Fruit fly (Drosophila melanogaster) whole organism, embryonic: Measurements from ENCODE around the gene Sulf1.

Source experiments
- Ada2b ChIP-seq: fragments of 200-800 bp; sonication (Bioruptor generic); IDR thresholded peaks from 2 replicates; pipeline ENCODE4 v1.3.6; 2022; ENCODE audit warnings: missing biosample characterization, missing genetic modification characterization
- BtbVII ChIP-seq: fragments of 200-800 bp; sonication (Bioruptor generic); optimal IDR thresholded peaks from 3 replicates; lab custom pipeline; 2017; ENCODE audit warnings: missing biosample characterization, mild to moderate bottlenecking, missing genetic modification characterization
- CG1024 ChIP-seq: fragments of 200-800 bp; sonication (Bioruptor generic); IDR thresholded peaks from 2 replicates; pipeline ENCODE4 v1.3.6; 2022; ENCODE audit warnings: missing biosample characterization, missing genetic modification characterization
- CG11093 ChIP-seq: fragments of 200-800 bp; sonication (Bioruptor generic); IDR thresholded peaks from 3 replicates; pipeline ENCODE4 v1.3.6; 2022; ENCODE audit warnings: missing biosample characterization, missing genetic modification characterization
- CG11247 ChIP-seq: fragments of 200-800 bp; sonication (Bioruptor generic); IDR thresholded peaks from 2 replicates; pipeline ENCODE4 v1.3.6; 2022; ENCODE audit warnings: missing biosample characterization, missing genetic modification characterization
- CG11456 ChIP-seq: fragments of 200-800 bp; sonication (Bioruptor generic); IDR thresholded peaks from 3 replicates; pipeline ENCODE4 v1.3.6; 2022; ENCODE audit warnings: missing biosample characterization, missing genetic modification characterization
- CG12219 ChIP-seq: fragments of 200-800 bp; sonication (Bioruptor generic); optimal IDR thresholded peaks from 3 replicates; lab custom pipeline; 2018; ENCODE audit warnings: missing biosample characterization, mild to moderate bottlenecking, missing genetic modification characterization
- CG12236 ChIP-seq: fragments of 200-800 bp; sonication (Bioruptor generic); optimal IDR thresholded peaks from 2 replicates; lab custom pipeline; 2016; ENCODE audit warnings: missing biosample characterization, missing genetic modification characterization
- CG12942 ChIP-seq: fragments of 200-800 bp; sonication (Bioruptor generic); optimal IDR thresholded peaks from 3 replicates; lab custom pipeline; 2016; ENCODE audit warnings: missing biosample characterization, missing genetic modification characterization
- CG14014 ChIP-seq: fragments of 200-800 bp; sonication (Bioruptor generic); IDR thresholded peaks from 2 replicates; pipeline ENCODE4 v1.3.6; 2022; ENCODE audit warnings: missing biosample characterization, missing genetic modification characterization
- CG14050 ChIP-seq: fragments of 200-800 bp; sonication (Bioruptor generic); IDR thresholded peaks from 3 replicates; pipeline ENCODE4 v1.3.6; 2022; ENCODE audit warnings: missing biosample characterization, missing genetic modification characterization
- CG14965 ChIP-seq: fragments of 200-800 bp; sonication (Bioruptor generic); optimal IDR thresholded peaks from 2 replicates; lab custom pipeline; 2016; ENCODE audit warnings: missing biosample characterization, missing genetic modification characterization, borderline replicate concordance
- CG15011 ChIP-seq: fragments of 200-800 bp; sonication (Bioruptor generic); optimal IDR thresholded peaks from 3 replicates; lab custom pipeline; 2018; ENCODE audit warnings: missing biosample characterization, mild to moderate bottlenecking, missing genetic modification characterization
- CG15514 ChIP-seq: fragments of 200-800 bp; sonication (Bioruptor generic); optimal IDR thresholded peaks from 3 replicates; lab custom pipeline; 2017; ENCODE audit warnings: missing biosample characterization, missing genetic modification characterization, mild to moderate bottlenecking, moderate library complexity, missing genetic modification reagents
- CG16813 ChIP-seq: fragments of 200-800 bp; sonication (Bioruptor generic); IDR thresholded peaks from 3 replicates; pipeline ENCODE4 v1.3.6; 2022; ENCODE audit warnings: missing biosample characterization, missing genetic modification characterization; ENCODE audit not compliant: partially characterized antibody
- CG17568 ChIP-seq: fragments of 200-800 bp; sonication (Bioruptor generic); optimal IDR thresholded peaks from 2 replicates; lab custom pipeline; 2018; ENCODE audit warnings: missing biosample characterization, mild to moderate bottlenecking, missing genetic modification characterization, moderate library complexity
- CG18476 ChIP-seq: fragments of 200-800 bp; sonication (Bioruptor generic); optimal IDR thresholded peaks from 2 replicates; lab custom pipeline; 2016; ENCODE audit warnings: missing biosample characterization, mild to moderate bottlenecking, missing genetic modification characterization
- CG18619 ChIP-seq: fragments of 200-800 bp; sonication (Bioruptor generic); optimal IDR thresholded peaks from 3 replicates; lab custom pipeline; 2017; ENCODE audit warnings: missing biosample characterization, mild to moderate bottlenecking, missing genetic modification characterization
- CG30020 ChIP-seq: fragments of 200-800 bp; optimal IDR thresholded peaks from 2 replicates; lab custom pipeline; 2019; ENCODE audit warnings: missing biosample characterization, mild to moderate bottlenecking, missing genetic modification characterization, moderate library complexity
- CG3065 ChIP-seq: fragments of 200-800 bp; sonication (Bioruptor generic); optimal IDR thresholded peaks from 2 replicates; lab custom pipeline; 2016; ENCODE audit warnings: missing biosample characterization, missing genetic modification characterization
- CG34224 ChIP-seq: fragments of 200-800 bp; sonication (Bioruptor generic); IDR thresholded peaks from 3 replicates; pipeline ENCODE4 v1.3.6; 2022; ENCODE audit warnings: missing biosample characterization, missing genetic modification characterization; ENCODE audit not compliant: partially characterized antibody
- CG4328 ChIP-seq: fragments of 200-800 bp; sonication (Bioruptor generic); optimal IDR thresholded peaks from 3 replicates; lab custom pipeline; 2017; ENCODE audit warnings: missing biosample characterization, missing genetic modification reagents, missing genetic modification characterization
- CG4360 ChIP-seq: fragments of 200-800 bp; sonication (Bioruptor generic); IDR thresholded peaks from 2 replicates; pipeline ENCODE4 v1.3.6; 2022; ENCODE audit warnings: missing biosample characterization, missing genetic modification characterization
- CG43689 ChIP-seq: fragments of 200-800 bp; sonication (Bioruptor generic); IDR thresholded peaks from 2 replicates; pipeline ENCODE4 v1.3.6; 2022; ENCODE audit warnings: missing biosample characterization, missing genetic modification characterization
- CG6272 ChIP-seq: fragments of 200-800 bp; sonication (Bioruptor generic); IDR thresholded peaks from 2 replicates; pipeline ENCODE4 v1.3.6; 2022; ENCODE audit warnings: missing biosample characterization, missing genetic modification characterization
- CG6791 ChIP-seq: fragments of 200-800 bp; sonication (Bioruptor generic); IDR thresholded peaks from 3 replicates; pipeline ENCODE4 v1.3.6; 2022; ENCODE audit warnings: missing biosample characterization, missing genetic modification characterization; ENCODE audit not compliant: partially characterized antibody
- CG7745 ChIP-seq: fragments of 200-800 bp; sonication (Bioruptor generic); optimal IDR thresholded peaks from 2 replicates; lab custom pipeline; 2018; ENCODE audit warnings: missing biosample characterization, mild to moderate bottlenecking, missing genetic modification characterization, moderate library complexity
- CG7786 ChIP-seq: fragments of 200-800 bp; sonication (Bioruptor generic); optimal IDR thresholded peaks from 2 replicates; lab custom pipeline; 2016; ENCODE audit warnings: missing biosample characterization, missing genetic modification characterization
- CG8359 ChIP-seq: fragments of 200-800 bp; sonication (Bioruptor generic); optimal IDR thresholded peaks from 2 replicates; lab custom pipeline; 2017; ENCODE audit warnings: missing biosample characterization, mild to moderate bottlenecking, missing genetic modification characterization, borderline replicate concordance
- CG9609 ChIP-seq: fragments of 200-800 bp; sonication (Bioruptor generic); optimal IDR thresholded peaks from 3 replicates; lab custom pipeline; 2016; ENCODE audit warnings: missing biosample characterization, missing genetic modification characterization
- CHES-1-like ChIP-seq: fragments of 200-800 bp; sonication (Bioruptor generic); optimal IDR thresholded peaks from 2 replicates; lab custom pipeline; 2016; ENCODE audit warnings: missing biosample characterization, missing genetic modification characterization
- Dek ChIP-seq: fragments of 200-800 bp; sonication (Bioruptor generic); optimal IDR thresholded peaks from 3 replicates; lab custom pipeline; 2019; ENCODE audit warnings: missing biosample characterization, mild to moderate bottlenecking, missing genetic modification characterization, moderate library complexity
- Dip2 ChIP-seq: fragments of 200-800 bp; sonication (Bioruptor generic); IDR thresholded peaks from 2 replicates; pipeline ENCODE4 v1.3.6; 2022; ENCODE audit warnings: missing biosample characterization, missing genetic modification characterization
- E2f1 ChIP-seq: fragments of 200-800 bp; sonication (Bioruptor generic); IDR thresholded peaks from 2 replicates; pipeline ENCODE4 v1.3.6; 2022; ENCODE audit warnings: missing biosample characterization, missing genetic modification characterization
- Elba2 ChIP-seq: fragments of 200-800 bp; sonication (Bioruptor generic); optimal IDR thresholded peaks from 3 replicates; lab custom pipeline; 2016; ENCODE audit warnings: missing biosample characterization, missing genetic modification characterization
- Spps ChIP-seq: fragments of 200-800 bp; sonication (Bioruptor generic); optimal IDR thresholded peaks from 2 replicates; lab custom pipeline; 2018; ENCODE audit warnings: missing biosample characterization, mild to moderate bottlenecking, missing genetic modification characterization
- TFAM ChIP-seq: fragments of 200-800 bp; sonication (Bioruptor generic); optimal IDR thresholded peaks from 2 replicates; lab custom pipeline; 2017; ENCODE audit warnings: missing biosample characterization, missing genetic modification characterization, inconsistent platforms
- bbx ChIP-seq: fragments of 200-800 bp; sonication (Bioruptor generic); IDR thresholded peaks from 2 replicates; pipeline ENCODE4 v1.3.6; 2022; ENCODE audit warnings: missing biosample characterization, missing genetic modification characterization; ENCODE audit not compliant: partially characterized antibody
- bsh ChIP-seq, 2 experiments: fragments of 200-800 bp; sonication (Bioruptor generic); optimal IDR thresholded peaks; 2 replicates each; lab custom pipeline; 2017 to 2018; ENCODE audit warnings: mild to moderate bottlenecking in 2 of 2, missing biosample characterization in 2 of 2, missing genetic modification characterization in 2 of 2, moderate library complexity in 1 of 2
- chm ChIP-seq: fragments of 200-800 bp; sonication (Bioruptor generic); IDR thresholded peaks from 2 replicates; pipeline ENCODE4 v1.3.6; 2022; ENCODE audit warnings: missing biosample characterization, missing genetic modification characterization
- fru ChIP-seq: fragments of >200 bp; optimal IDR thresholded peaks from 2 replicates; lab custom pipeline; 2017
- gem ChIP-seq: fragments of 200-800 bp; sonication (Bioruptor generic); optimal IDR thresholded peaks from 2 replicates; lab custom pipeline; 2019; ENCODE audit warnings: missing biosample characterization, mild to moderate bottlenecking, missing genetic modification characterization, moderate library complexity
- jumu ChIP-seq: fragments of 200-800 bp; sonication (Bioruptor generic); optimal IDR thresholded peaks from 3 replicates; lab custom pipeline; 2016; ENCODE audit warnings: missing biosample characterization, missing genetic modification characterization
- lola ChIP-seq, 3 experiments: fragments of >200 bp in 2 of 3; fragments of 200-800 bp in 1 of 3; sonication (Bioruptor generic) in 1 of 3; optimal IDR thresholded peaks; 2 replicates each; lab custom pipeline; 2017 to 2019; ENCODE audit warnings: missing biosample characterization in 3 of 3, missing genetic modification characterization in 3 of 3, mild to moderate bottlenecking in 1 of 3, moderate library complexity in 1 of 3
- p53 ChIP-seq: fragments of 200-800 bp; sonication (Bioruptor generic); optimal IDR thresholded peaks from 2 replicates; lab custom pipeline; 2016; ENCODE audit warnings: missing biosample characterization, missing genetic modification characterization
- psq ChIP-seq: fragments of 200-800 bp; sonication (Bioruptor generic); optimal IDR thresholded peaks from 2 replicates; lab custom pipeline; 2017; ENCODE audit warnings: missing biosample characterization, missing genetic modification characterization
- so ChIP-seq: fragments of 200-800 bp; sonication (Bioruptor generic); IDR thresholded peaks from 3 replicates; pipeline ENCODE4 v1.3.6; 2022; ENCODE audit warnings: missing biosample characterization, missing genetic modification characterization
- tap ChIP-seq: fragments of 200-800 bp; optimal IDR thresholded peaks from 3 replicates; lab custom pipeline; 2019; ENCODE audit warnings: missing biosample characterization, mild to moderate bottlenecking, missing genetic modification characterization, moderate library complexity
- tll ChIP-seq, 2 experiments: fragments of 200-800 bp in 1 of 2; fragments of >200 bp in 1 of 2; sonication (Bioruptor generic) in 1 of 2; optimal IDR thresholded peaks; 2 replicates each; lab custom pipeline; 2017 to 2019; ENCODE audit warnings: missing biosample characterization in 2 of 2, missing genetic modification characterization in 2 of 2, mild to moderate bottlenecking in 1 of 2, moderate library complexity in 1 of 2
- usp ChIP-seq: fragments of >200 bp; optimal IDR thresholded peaks from 2 replicates; lab custom pipeline; 2017; ENCODE audit warnings: missing biosample characterization, missing genetic modification characterization
- vfl ChIP-seq: fragments of 200-800 bp; sonication (Bioruptor generic); optimal IDR thresholded peaks from 2 replicates; lab custom pipeline; 2016; ENCODE audit warnings: missing biosample characterization, missing genetic modification characterization

The Sulf1 gene

dm6 chr3R:16349111-16349655, 9.8 kb upstream of the Sulf1 start, which contains the start of the genes CG14879 and Manf (continued):
- TF ChIP-seq tll (GFP tag; optimal IDR thresholded peaks at IDR 0.05; lab: Kevin White, UChicago) (no peak), Ada2b (GFP tag; lab: Robert Waterston, UW) (no peak), CG43689 (GFP tag; lab: Robert Waterston, UW) (no peak), Spps (tag; lab: Kevin White, UChicago) (no peak), CG18476 (GFP tag; lab: Kevin White, UChicago) (no peak), bsh (GFP tag; optimal IDR thresholded peaks at IDR 0.05; lab: Kevin White, UChicago) (no peak), E2f1 (no peak), CG11456 (GFP tag; lab: Robert Waterston, UW) (no peak), CG34224 (GFP tag; lab: Robert Waterston, UW) (peak; percentile 71), jumu (GFP tag; lab: Kevin White, UChicago) (no peak), CG4328 (GFP tag; lab: Kevin White, UChicago) (no peak), CG15514 (peak; percentile 77), chm (no peak), Elba2 (GFP tag; lab: Kevin White, UChicago) (peak; percentile 67), CG14050 (GFP tag; lab: Robert Waterston, UW) (no peak), tap (tag; lab: Kevin White, UChicago) (no peak), CG7745 (tag; lab: Kevin White, UChicago) (no peak), p53 (GFP tag; lab: Kevin White, UChicago) (no peak), lola (GFP tag; optimal IDR thresholded peaks at IDR 0.05; lab: Kevin White, UChicago) (no peak), psq (GFP tag; lab: Kevin White, UChicago) (no peak), CG14014 (no peak; the same call in 1 of the 2 replicates), CG4360 (GFP tag; lab: Robert Waterston, UW) (no peak), CHES-1-like (GFP tag; lab: Kevin White, UChicago) (peak; percentile 10), usp (GFP tag; lab: Kevin White, UChicago) (no peak), CG6272 (no peak), CG1024 (GFP tag; lab: Robert Waterston, UW) (no peak), Dip2 (GFP tag; lab: Robert Waterston, UW) (no peak), CG8359 (GFP tag; lab: Kevin White, UChicago) (no peak), CG9609 (GFP tag; lab: Kevin White, UChicago) (no peak), CG7786 (GFP tag; lab: Kevin White, UChicago) (no peak), TFAM (GFP tag; lab: Kevin White, UChicago) (no peak), fru (no peak), CG30020 (no peak), CG12236 (GFP tag; lab: Kevin White, UChicago) (no peak), vfl (GFP tag; lab: Kevin White, UChicago) (no peak), CG14965 (GFP tag; lab: Kevin White, UChicago) (no peak), gem (peak; percentile 85), CG3065 (GFP tag; lab: Kevin White, UChicago) (no peak), CG6791 (no peak), bbx (peak; percentile 58; the same call in 1 of the 2 replicates), CG16813 (0 out of 3 replicates have a peak, but pooled peaks have one; percentile 35), CG11247 (GFP tag; lab: Robert Waterston, UW) (no peak), CG12942 (GFP tag; lab: Kevin White, UChicago) (no peak), CG18619 (no peak), BtbVII (GFP tag; lab: Kevin White, UChicago) (no peak), Dek (tag; lab: Kevin White, UChicago) (no peak), so (GFP tag; lab: Robert Waterston, UW) (no peak), CG15011 (GFP tag; lab: Kevin White, UChicago) (no peak), CG12219 (GFP tag; lab: Kevin White, UChicago) (no peak), CG11093 (GFP tag; lab: Robert Waterston, UW) (no peak), CG17568 (GFP tag; lab: Kevin White, UChicago) (no peak)
